Worm (Caenorhabditis elegans) whole organism, mixed stage, embryonic: Measurements from ENCODE around the gene C53B7.2.

ENCODE experiments used
- ces-1 ChIP-seq: fragments of 150-350 bp; optimal IDR thresholded peaks from 2 replicates; lab custom pipeline; 2014; ENCODE audit warnings: missing biosample characterization, missing genetic modification reagents, missing genetic modification characterization
- elt-1 ChIP-seq: sonication (generic microtip); optimal IDR thresholded peaks from 2 replicates; lab custom pipeline; 2017; ENCODE audit warnings: missing genetic modification characterization, mild to moderate bottlenecking, missing compliant biosample characterization, antibody characterized with exemption, moderate library complexity, borderline replicate concordance; ENCODE audit not compliant: insufficient read depth
- hlh-1 ChIP-seq: fragments of 150-350 bp; optimal IDR thresholded peaks from 2 replicates; lab custom pipeline; 2014; ENCODE audit warnings: missing biosample characterization, missing genetic modification reagents, missing genetic modification characterization
- lin-13 ChIP-seq: fragments of 150-350 bp; optimal IDR thresholded peaks from 2 replicates; lab custom pipeline; 2014; ENCODE audit warnings: missing biosample characterization, missing genetic modification characterization
- mab-5 ChIP-seq: fragments of 150-350 bp; optimal IDR thresholded peaks from 2 replicates; lab custom pipeline; 2014; ENCODE audit warnings: missing biosample characterization, missing genetic modification characterization
- nhr-12 ChIP-seq: fragments of 150-350 bp; optimal IDR thresholded peaks from 2 replicates; lab custom pipeline; 2014; ENCODE audit warnings: missing biosample characterization, missing genetic modification characterization
- nhr-237 ChIP-seq: fragments of 150-350 bp; optimal IDR thresholded peaks from 2 replicates; lab custom pipeline; 2014; ENCODE audit warnings: missing biosample characterization, missing genetic modification characterization
- nhr-28 ChIP-seq: fragments of 150-350 bp; optimal IDR thresholded peaks from 2 replicates; lab custom pipeline; 2014; ENCODE audit warnings: missing biosample characterization, missing genetic modification characterization
- nhr-76 ChIP-seq: sonication (generic microtip); optimal IDR thresholded peaks from 2 replicates; lab custom pipeline; 2017; ENCODE audit warnings: missing biosample characterization, missing genetic modification characterization
- pha-4 ChIP-seq: fragments of 150-350 bp; optimal IDR thresholded peaks from 2 replicates; lab custom pipeline; 2018; ENCODE audit warnings: missing biosample characterization, missing genetic modification reagents, missing genetic modification characterization
- unc-39 ChIP-seq: fragments of 150-350 bp; optimal IDR thresholded peaks from 2 replicates; lab custom pipeline; 2014; ENCODE audit warnings: missing biosample characterization, missing genetic modification characterization
- unc-62 ChIP-seq: fragments of 150-350 bp; optimal IDR thresholded peaks from 2 replicates; lab custom pipeline; 2014; ENCODE audit warnings: missing biosample characterization, missing genetic modification reagents, missing genetic modification characterization

ce11 chrX:6861564-6861963 lies 15.5 kb downstream of the C53B7.2 start:
- TF ChIP-seq ces-1 (GFP tag; lab: Kevin White, UChicago) (no peak), nhr-237 (tag; lab: Kevin White, UChicago) (no peak), lin-13 (tag; lab: Kevin White, UChicago) (no peak), elt-1 (tag; lab: Kevin White, UChicago) (no peak), nhr-12 (tag; lab: Kevin White, UChicago) (no peak), nhr-28 (tag; lab: Kevin White, UChicago) (no peak), mab-5 (tag; lab: Kevin White, UChicago) (no peak), unc-39 (tag; lab: Kevin White, UChicago) (no peak), unc-62 (GFP tag; lab: Kevin White, UChicago) (no peak), hlh-1 (tag; lab: Kevin White, UChicago) (no peak), pha-4 (no peak), nhr-76 (no peak)
